Worm (Caenorhabditis elegans) whole organism, mixed stage, embryonic: ENCODE results near the gene ttn-1.

Experiments
- M03D4.4 ChIP-seq: sonication (generic microtip); optimal IDR thresholded peaks from 2 replicates; lab custom pipeline; 2017; ENCODE audit warnings: mild to moderate bottlenecking, missing genetic modification characterization, missing compliant biosample characterization
- bed-3 ChIP-seq: fragments of 200-800 bp; sonication (Bioruptor generic); optimal IDR thresholded peaks from 3 replicates; lab custom pipeline; 2018; ENCODE audit warnings: mild to moderate bottlenecking, missing genetic modification characterization, moderate library complexity, missing compliant biosample characterization
- blmp-1 ChIP-seq: fragments of 150-350 bp; optimal IDR thresholded peaks from 2 replicates; lab custom pipeline; 2014; ENCODE audit warnings: missing biosample characterization, missing genetic modification characterization
- ceh-39 ChIP-seq: fragments of 150-350 bp; optimal IDR thresholded peaks from 2 replicates; lab custom pipeline; 2014; ENCODE audit warnings: missing biosample characterization, missing genetic modification characterization
- ceh-43 ChIP-seq: fragments of 200-800 bp; sonication (Bioruptor generic); optimal IDR thresholded peaks from 2 replicates; lab custom pipeline; 2018; ENCODE audit warnings: mild to moderate bottlenecking, missing genetic modification characterization, moderate library complexity, missing compliant biosample characterization
- ceh-83 ChIP-seq: fragments of 200-800 bp; sonication (Bioruptor generic); optimal IDR thresholded peaks from 2 replicates; lab custom pipeline; 2018; ENCODE audit warnings: mild to moderate bottlenecking, missing genetic modification characterization, missing compliant biosample characterization
- ces-1 ChIP-seq: fragments of 150-350 bp; optimal IDR thresholded peaks from 2 replicates; lab custom pipeline; 2014; ENCODE audit warnings: missing biosample characterization, missing genetic modification reagents, missing genetic modification characterization
- cnd-1 ChIP-seq: fragments of 200-800 bp; sonication (Bioruptor generic); optimal IDR thresholded peaks from 2 replicates; lab custom pipeline; 2018; ENCODE audit warnings: mild to moderate bottlenecking, missing genetic modification characterization, missing compliant biosample characterization
- drap-1 ChIP-seq: fragments of 200-800 bp; sonication (Bioruptor generic); optimal IDR thresholded peaks from 3 replicates; lab custom pipeline; 2018; ENCODE audit warnings: mild to moderate bottlenecking, missing genetic modification characterization, missing compliant biosample characterization
- elt-1 ChIP-seq: sonication (generic microtip); optimal IDR thresholded peaks from 2 replicates; lab custom pipeline; 2017; ENCODE audit warnings: missing genetic modification characterization, mild to moderate bottlenecking, missing compliant biosample characterization, antibody characterized with exemption, moderate library complexity, borderline replicate concordance; ENCODE audit not compliant: insufficient read depth
- elt-3 ChIP-seq: fragments of 150-350 bp; optimal IDR thresholded peaks from 2 replicates; lab custom pipeline; 2014; ENCODE audit warnings: missing biosample characterization, missing genetic modification characterization
- flh-1 ChIP-seq: fragments of 200-800 bp; sonication (Bioruptor generic); optimal IDR thresholded peaks from 2 replicates; lab custom pipeline; 2018; ENCODE audit warnings: mild to moderate bottlenecking, missing genetic modification characterization, moderate library complexity, missing compliant biosample characterization
- ham-2 ChIP-seq: fragments of 200-800 bp; sonication (Bioruptor generic); optimal IDR thresholded peaks from 2 replicates; lab custom pipeline; 2018; ENCODE audit warnings: mild to moderate bottlenecking, missing genetic modification characterization, missing compliant biosample characterization
- hlh-1 ChIP-seq: fragments of 150-350 bp; optimal IDR thresholded peaks from 2 replicates; lab custom pipeline; 2014; ENCODE audit warnings: missing biosample characterization, missing genetic modification reagents, missing genetic modification characterization
- lin-13 ChIP-seq: fragments of 150-350 bp; optimal IDR thresholded peaks from 2 replicates; lab custom pipeline; 2014; ENCODE audit warnings: missing biosample characterization, missing genetic modification characterization
- lin-32 ChIP-seq: fragments of 200-800 bp; sonication (Bioruptor generic); optimal IDR thresholded peaks from 2 replicates; lab custom pipeline; 2018; ENCODE audit warnings: mild to moderate bottlenecking, missing genetic modification characterization, missing compliant biosample characterization
- lsy-2 ChIP-seq: fragments of 150-350 bp; optimal IDR thresholded peaks from 2 replicates; lab custom pipeline; 2014; ENCODE audit warnings: missing biosample characterization, missing genetic modification characterization
- mab-5 ChIP-seq: fragments of 150-350 bp; optimal IDR thresholded peaks from 2 replicates; lab custom pipeline; 2014; ENCODE audit warnings: missing biosample characterization, missing genetic modification characterization
- mep-1 ChIP-seq: fragments of 150-350 bp; optimal IDR thresholded peaks from 2 replicates; lab custom pipeline; 2017; ENCODE audit warnings: missing biosample characterization, missing genetic modification reagents, missing genetic modification characterization, inconsistent platforms
- mls-2 ChIP-seq: sonication (generic microtip); optimal IDR thresholded peaks from 2 replicates; lab custom pipeline; 2016; ENCODE audit warnings: mild to moderate bottlenecking, missing genetic modification characterization, moderate library complexity, missing compliant biosample characterization
- nhr-12 ChIP-seq: fragments of 150-350 bp; optimal IDR thresholded peaks from 2 replicates; lab custom pipeline; 2014; ENCODE audit warnings: missing biosample characterization, missing genetic modification characterization
- nhr-2 ChIP-seq: fragments of 150-350 bp; optimal IDR thresholded peaks from 2 replicates; lab custom pipeline; 2014; ENCODE audit warnings: missing biosample characterization, missing genetic modification characterization
- nhr-237 ChIP-seq: fragments of 150-350 bp; optimal IDR thresholded peaks from 2 replicates; lab custom pipeline; 2014; ENCODE audit warnings: missing biosample characterization, missing genetic modification characterization
- nhr-28 ChIP-seq: fragments of 150-350 bp; optimal IDR thresholded peaks from 2 replicates; lab custom pipeline; 2014; ENCODE audit warnings: missing biosample characterization, missing genetic modification characterization
- nhr-76 ChIP-seq: sonication (generic microtip); optimal IDR thresholded peaks from 2 replicates; lab custom pipeline; 2017; ENCODE audit warnings: missing biosample characterization, missing genetic modification characterization
- pha-4 ChIP-seq: fragments of 150-350 bp; optimal IDR thresholded peaks from 2 replicates; lab custom pipeline; 2018; ENCODE audit warnings: missing biosample characterization, missing genetic modification reagents, missing genetic modification characterization
- sem-2 ChIP-seq: fragments of 200-800 bp; sonication (Bioruptor generic); optimal IDR thresholded peaks from 2 replicates; lab custom pipeline; 2018; ENCODE audit warnings: mild to moderate bottlenecking, missing genetic modification characterization, missing compliant biosample characterization
- snpc-4 ChIP-seq: fragments of 150-350 bp; optimal IDR thresholded peaks from 2 replicates; lab custom pipeline; 2014; ENCODE audit warnings: missing biosample characterization, missing genetic modification characterization
- sptf-1 ChIP-seq: sonication (generic microtip); optimal IDR thresholded peaks from 2 replicates; lab custom pipeline; 2017; ENCODE audit warnings: mild to moderate bottlenecking, missing genetic modification characterization, moderate library complexity, missing compliant biosample characterization
- tbx-8 ChIP-seq: fragments of 200-800 bp; sonication (Bioruptor generic); optimal IDR thresholded peaks from 2 replicates; lab custom pipeline; 2018; ENCODE audit warnings: mild to moderate bottlenecking, missing genetic modification characterization, moderate library complexity, missing compliant biosample characterization
- unc-120 ChIP-seq: sonication (generic microtip); optimal IDR thresholded peaks from 2 replicates; lab custom pipeline; 2017; ENCODE audit warnings: missing genetic modification characterization, missing compliant biosample characterization; ENCODE audit not compliant: poor library complexity, severe bottlenecking
- unc-39 ChIP-seq: fragments of 150-350 bp; optimal IDR thresholded peaks from 2 replicates; lab custom pipeline; 2014; ENCODE audit warnings: missing biosample characterization, missing genetic modification characterization
- unc-62 ChIP-seq: fragments of 150-350 bp; optimal IDR thresholded peaks from 2 replicates; lab custom pipeline; 2014; ENCODE audit warnings: missing biosample characterization, missing genetic modification reagents, missing genetic modification characterization
- zip-8 ChIP-seq: fragments of 150-350 bp; optimal IDR thresholded peaks from 2 replicates; lab custom pipeline; 2014; ENCODE audit warnings: missing biosample characterization, missing genetic modification characterization
- ztf-11 ChIP-seq: fragments of 150-350 bp; optimal IDR thresholded peaks from 2 replicates; lab custom pipeline; 2014; ENCODE audit warnings: missing biosample characterization, missing genetic modification characterization

ttn-1 gene

DNA sequence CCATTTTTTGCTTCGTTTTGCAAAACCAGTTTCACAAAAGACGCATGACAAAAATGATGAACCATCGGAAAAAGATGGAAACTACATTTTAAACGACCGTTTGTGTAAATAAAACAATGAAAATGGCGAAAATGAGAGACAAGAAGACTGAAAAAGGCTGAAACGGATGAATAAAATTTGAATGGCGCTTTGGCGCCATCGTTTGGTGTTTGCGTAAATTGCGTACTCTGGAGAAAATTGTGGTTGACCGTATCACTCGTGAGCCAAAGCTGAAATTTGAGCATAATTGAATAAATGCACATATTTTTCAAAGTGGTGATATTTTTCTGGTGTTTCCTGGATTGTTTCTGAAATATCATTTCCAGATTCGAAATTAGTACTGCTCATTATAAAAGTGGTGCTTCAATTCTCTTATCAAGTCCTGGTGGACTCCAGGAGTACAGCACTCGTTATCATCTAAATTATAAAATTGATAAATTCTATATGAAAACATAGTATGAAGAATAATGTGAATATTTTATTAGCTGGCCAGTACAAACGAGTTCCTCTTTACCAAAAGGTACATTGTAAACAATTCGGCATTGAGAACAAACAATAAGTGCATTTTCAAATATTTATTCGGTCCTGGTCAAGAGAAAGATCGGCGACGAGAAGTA, 101.1 kb downstream of the ttn-1 start:
- TF ChIP-seq pha-4 (tag; lab: Kevin White, UChicago) (peak; percentile 23), sem-2 (GFP tag; lab: Kevin White, UChicago) (no peak)

DNA sequence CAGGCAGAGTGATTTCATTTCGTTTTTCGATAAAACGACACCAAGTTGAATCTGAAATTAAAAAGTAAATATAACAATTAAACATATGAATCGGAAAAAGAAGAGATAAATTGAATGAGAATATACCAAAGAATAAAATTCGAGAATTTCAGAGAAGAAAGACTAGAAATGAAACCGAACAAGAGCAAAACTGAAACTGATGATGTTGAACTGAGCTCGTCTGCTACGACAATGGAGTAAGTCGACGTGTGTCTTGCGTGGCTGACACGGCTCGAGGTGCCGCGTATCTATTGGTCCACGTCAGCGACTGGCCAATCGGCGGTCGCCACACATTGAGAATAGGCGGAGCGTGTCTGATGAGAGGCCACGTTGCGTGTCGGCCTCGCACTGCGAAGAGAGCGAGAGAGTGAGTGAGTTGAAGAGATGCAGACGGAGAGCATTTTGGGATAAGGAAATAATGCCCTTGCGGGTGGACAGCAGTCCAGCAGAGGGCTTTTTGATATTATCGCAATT, 101.9 kb downstream of the ttn-1 start, which contains the start of gene crt-1:
crt-1 (minus strand) TSS at position 51 of the 513 bp plus-strand sequence.
- TF ChIP-seq ztf-11 (tag; lab: Kevin White, UChicago) (no peak), cnd-1 (tag; lab: Kevin White, UChicago) (peak; percentile 59), ceh-39 (peak; percentile 95), flh-1 (GFP tag; lab: Kevin White, UChicago) (no peak), snpc-4 (no peak), hlh-1 (tag; lab: Kevin White, UChicago) (peak; percentile 19), sptf-1 (tag; lab: Kevin White, UChicago) (peak; percentile 76), bed-3 (no peak), ceh-83 (GFP tag; lab: Kevin White, UChicago) (no peak), nhr-76 (tag; lab: Kevin White, UChicago) (no peak), unc-39 (no peak), elt-3 (tag; lab: Kevin White, UChicago) (no peak), unc-120 (tag; lab: Kevin White, UChicago) (peak; percentile 70), nhr-2 (tag; lab: Kevin White, UChicago) (peak; percentile 42), nhr-12 (no peak), mep-1 (peak; percentile 76), mab-5 (tag; lab: Kevin White, UChicago) (no peak), mls-2 (tag; lab: Kevin White, UChicago) (peak; percentile 43), zip-8 (tag; lab: Kevin White, UChicago) (peak; percentile 24), lsy-2 (tag; lab: Kevin White, UChicago) (peak; percentile 90), ces-1 (GFP tag; lab: Kevin White, UChicago) (peak; percentile 61), nhr-237 (tag; lab: Kevin White, UChicago) (no peak), ham-2 (GFP tag; lab: Kevin White, UChicago) (peak; percentile 13), sem-2 (GFP tag; lab: Kevin White, UChicago) (no peak), drap-1 (peak; percentile 56), blmp-1 (tag; lab: Kevin White, UChicago) (no peak), lin-32 (no peak), tbx-8 (GFP tag; lab: Kevin White, UChicago) (no peak), ceh-43 (GFP tag; lab: Kevin White, UChicago) (peak; percentile 21), elt-1 (tag; lab: Kevin White, UChicago) (peak; percentile 79), pha-4 (tag; lab: Kevin White, UChicago) (peak; percentile 92), nhr-28 (tag; lab: Kevin White, UChicago) (no peak), unc-62 (GFP tag; lab: Kevin White, UChicago) (peak; percentile 77), lin-13 (tag; lab: Kevin White, UChicago) (peak; percentile 95), M03D4.4 (tag; lab: Kevin White, UChicago) (no peak)
- TF ChIP-seq, all 35 proteins: peak for 18

DNA sequence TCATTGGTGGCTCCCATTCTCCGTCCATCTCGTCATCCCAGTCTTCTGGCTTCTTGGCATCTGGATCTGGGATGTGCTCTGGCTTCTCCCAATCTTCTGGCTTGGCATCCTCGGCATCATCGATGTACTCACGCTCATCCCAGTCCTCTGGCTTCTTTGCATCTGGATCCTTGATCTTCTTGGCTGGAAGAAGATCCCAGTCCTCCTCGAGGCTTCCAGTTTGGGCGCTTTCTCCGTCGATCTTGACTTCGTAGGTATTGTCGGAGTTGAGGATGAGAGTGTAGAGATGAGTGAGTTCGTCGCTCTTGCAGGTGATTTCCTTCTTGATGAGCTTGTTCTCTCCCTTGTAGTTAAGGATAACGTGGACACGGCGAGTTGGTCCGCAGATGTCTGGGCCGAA, 102.8 kb downstream of the ttn-1 start:
- no peak for TF ChIP-seq mep-1
- TF ChIP-seq blmp-1 (tag; lab: Kevin White, UChicago) = no peak
- TF ChIP-seq ces-1 (GFP tag; lab: Kevin White, UChicago) = no peak
- no peak for TF ChIP-seq ceh-39
- TF ChIP-seq flh-1 (GFP tag; lab: Kevin White, UChicago) = no peak
- no peak for TF ChIP-seq ceh-43 (GFP tag; lab: Kevin White, UChicago)
- no peak for TF ChIP-seq snpc-4
- TF ChIP-seq drap-1 = no peak
- no peak for TF ChIP-seq bed-3
- no peak for TF ChIP-seq ham-2 (GFP tag; lab: Kevin White, UChicago)
- no peak for TF ChIP-seq nhr-12
- TF ChIP-seq cnd-1 (tag; lab: Kevin White, UChicago) = no peak
- TF ChIP-seq elt-3 (tag; lab: Kevin White, UChicago) = no peak
- TF ChIP-seq zip-8 (tag; lab: Kevin White, UChicago) = no peak
- TF ChIP-seq unc-120 (tag; lab: Kevin White, UChicago) = no peak
- no peak for TF ChIP-seq sptf-1 (tag; lab: Kevin White, UChicago)
- no peak for TF ChIP-seq nhr-76 (tag; lab: Kevin White, UChicago)
- TF ChIP-seq ceh-83 (GFP tag; lab: Kevin White, UChicago) = no peak
- TF ChIP-seq pha-4 (tag; lab: Kevin White, UChicago) = no peak
